Worm (Caenorhabditis elegans) whole organism, L4 larva: ENCODE data around the gene srd-74.

Experiments
- F26F4.8 ChIP-seq: fragments of 200-800 bp; sonication (Bioruptor generic); conservative IDR thresholded peaks from 2 replicates; pipeline ENCODE4 v1.3.6; 2022; ENCODE audit warnings: missing genetic modification characterization, missing compliant biosample characterization
- F37D6.2 ChIP-seq: sonication (generic microtip); optimal IDR thresholded peaks from 2 replicates; lab custom pipeline; 2016; ENCODE audit warnings: mild to moderate bottlenecking, missing genetic modification characterization, missing compliant biosample characterization
- F44E2.7 ChIP-seq: fragments of 200-800 bp; sonication (Bioruptor generic); IDR thresholded peaks from 2 replicates; pipeline ENCODE4 v2.1.2; 2022; ENCODE audit warnings: missing genetic modification characterization, missing compliant biosample characterization
- R02D3.7 ChIP-seq: fragments of 150-350 bp; sonication (generic microtip); optimal IDR thresholded peaks from 3 replicates; lab custom pipeline; 2014; ENCODE audit warnings: missing biosample characterization, missing genetic modification characterization
- T26A8.4 ChIP-seq: fragments of 200-800 bp; sonication (Bioruptor generic); IDR thresholded peaks from 2 replicates; pipeline ENCODE4 v1.3.6; 2022; ENCODE audit warnings: missing genetic modification characterization, missing compliant biosample characterization
- Y105C5A.15 ChIP-seq: fragments of 200-800 bp; sonication (Bioruptor generic); IDR thresholded peaks from 2 replicates; pipeline ENCODE4 v1.3.6; 2022; ENCODE audit warnings: missing genetic modification characterization, missing compliant biosample characterization
- aha-1 ChIP-seq: fragments of 150-350 bp; peaks from one replicate; lab custom pipeline; 2014; ENCODE audit warnings: missing biosample characterization, missing genetic modification characterization
- ama-1 ChIP-seq: fragments of 150-350 bp; optimal IDR thresholded peaks from 2 replicates; lab custom pipeline; 2014; ENCODE audit warnings: inconsistent platforms, mixed read lengths
- attf-4 ChIP-seq: sonication (generic microtip); optimal IDR thresholded peaks from 3 replicates; lab custom pipeline; 2017; ENCODE audit warnings: missing biosample characterization, missing genetic modification characterization
- ceh-44 ChIP-seq: fragments of 200-800 bp; sonication (Bioruptor generic); IDR thresholded peaks from 2 replicates; pipeline ENCODE4 v1.3.6; 2022; ENCODE audit warnings: missing genetic modification reagents, missing genetic modification characterization, missing compliant biosample characterization
- ceh-82 ChIP-seq: sonication (generic microtip); optimal IDR thresholded peaks from 2 replicates; lab custom pipeline; 2017; ENCODE audit warnings: missing biosample characterization, missing genetic modification characterization
- ces-1 ChIP-seq: fragments of 150-350 bp; sonication (generic microtip); optimal IDR thresholded peaks from 4 replicates; lab custom pipeline; 2014; ENCODE audit warnings: missing biosample characterization, missing genetic modification reagents, missing genetic modification characterization
- ctbp-1 ChIP-seq: fragments of 200-800 bp; sonication (Bioruptor generic); IDR thresholded peaks from 2 replicates; pipeline ENCODE4 v1.3.6; 2022; ENCODE audit warnings: missing genetic modification reagents, missing genetic modification characterization, missing compliant biosample characterization
- daf-12 ChIP-seq: fragments of 150-350 bp; optimal IDR thresholded peaks from 2 replicates; lab custom pipeline; 2014; ENCODE audit warnings: missing biosample characterization, missing genetic modification reagents, missing genetic modification characterization
- daf-19 ChIP-seq: fragments of 200-800 bp; sonication (Bioruptor generic); conservative IDR thresholded peaks from 2 replicates; pipeline ENCODE4 v1.3.6; 2022; ENCODE audit warnings: missing genetic modification characterization, missing compliant biosample characterization
- daf-8 ChIP-seq: fragments of 200-800 bp; sonication (Bioruptor generic); IDR thresholded peaks from 2 replicates; pipeline ENCODE4 v1.3.6; 2022; ENCODE audit warnings: missing genetic modification characterization, missing compliant biosample characterization
- dmd-6 ChIP-seq: fragments of 200-800 bp; sonication (Bioruptor generic); IDR thresholded peaks from 2 replicates; pipeline ENCODE4 v1.3.6; 2022; ENCODE audit warnings: missing genetic modification reagents, missing genetic modification characterization, missing compliant biosample characterization
- dpl-1 ChIP-seq: fragments of 150-350 bp; optimal IDR thresholded peaks from 2 replicates; lab custom pipeline; 2014; ENCODE audit warnings: missing biosample characterization, missing genetic modification reagents, missing genetic modification characterization
- hif-1 ChIP-seq, 2 experiments: sonication (generic microtip); optimal IDR thresholded peaks; 2 replicates each; lab custom pipeline; 2016 to 2017; ENCODE audit warnings: missing compliant biosample characterization in 2 of 2, missing genetic modification characterization in 2 of 2, missing genetic modification reagents in 2 of 2, missing genotype in 2 of 2, mild to moderate bottlenecking in 1 of 2
- hlh-11 ChIP-seq: fragments of 200-800 bp; sonication (Bioruptor generic); optimal IDR thresholded peaks from 2 replicates; lab custom pipeline; 2018; ENCODE audit warnings: mild to moderate bottlenecking, missing genetic modification characterization, missing compliant biosample characterization
- hmg-1.1 ChIP-seq: fragments of 200-800 bp; sonication (Bioruptor generic); IDR thresholded peaks from 2 replicates; pipeline ENCODE4 v1.3.6; 2022; ENCODE audit warnings: missing genetic modification reagents, missing genetic modification characterization, missing compliant biosample characterization
- lin-29 ChIP-seq: fragments of 200-800 bp; sonication (Bioruptor generic); IDR thresholded peaks from 2 replicates; pipeline ENCODE4 v1.3.6; 2022; ENCODE audit warnings: missing genetic modification reagents, missing genetic modification characterization, missing compliant biosample characterization
- lin-39 ChIP-seq: fragments of 150-350 bp; optimal IDR thresholded peaks from 2 replicates; lab custom pipeline; 2014; ENCODE audit warnings: missing biosample characterization, missing genetic modification reagents, missing genetic modification characterization
- mdl-1 ChIP-seq, 2 experiments: fragments of 150-350 bp in 1 of 2; sonication (generic microtip) in 1 of 2; optimal IDR thresholded peaks; 2 replicates each; lab custom pipeline; 2014 to 2017; ENCODE audit warnings: missing biosample characterization in 2 of 2, missing genetic modification characterization in 2 of 2
- mep-1 ChIP-seq: fragments of 150-350 bp; sonication (generic microtip); optimal IDR thresholded peaks from 3 replicates; lab custom pipeline; 2014; ENCODE audit warnings: missing biosample characterization, missing genetic modification characterization
- mes-2 ChIP-seq: sonication (generic microtip); optimal IDR thresholded peaks from 2 replicates; lab custom pipeline; 2016; ENCODE audit warnings: missing genotype, mild to moderate bottlenecking, missing genetic modification characterization, missing compliant biosample characterization; ENCODE audit not compliant: poor library complexity, severe bottlenecking
- mxl-3 ChIP-seq: fragments of 200-800 bp; sonication (Bioruptor generic); optimal IDR thresholded peaks from 2 replicates; lab custom pipeline; 2018; ENCODE audit warnings: mild to moderate bottlenecking, missing genetic modification characterization, missing compliant biosample characterization
- nhr-102 ChIP-seq: sonication (generic microtip); optimal IDR thresholded peaks from 2 replicates; lab custom pipeline; 2016; ENCODE audit warnings: mild to moderate bottlenecking, missing genetic modification characterization, moderate library complexity, missing compliant biosample characterization
- nhr-111 ChIP-seq: fragments of 200-800 bp; sonication (Bioruptor generic); optimal IDR thresholded peaks from 2 replicates; lab custom pipeline; 2018; ENCODE audit warnings: mild to moderate bottlenecking, missing genetic modification characterization, missing compliant biosample characterization
- nhr-237 ChIP-seq: sonication (generic microtip); optimal IDR thresholded peaks from 2 replicates; lab custom pipeline; 2017; ENCODE audit warnings: missing biosample characterization, missing genetic modification characterization
- nhr-25 ChIP-seq: sonication (generic microtip); optimal IDR thresholded peaks from 2 replicates; lab custom pipeline; 2017; ENCODE audit warnings: missing genetic modification characterization, mild to moderate bottlenecking, missing compliant biosample characterization, antibody characterized with exemption, moderate library complexity, borderline replicate concordance; ENCODE audit not compliant: insufficient read depth
- nhr-28 ChIP-seq: fragments of 150-350 bp; optimal IDR thresholded peaks from 2 replicates; lab custom pipeline; 2014; ENCODE audit warnings: missing biosample characterization, missing genetic modification characterization
- nhr-41 ChIP-seq: fragments of 200-800 bp; sonication (Bioruptor generic); IDR thresholded peaks from 2 replicates; pipeline ENCODE4 v1.3.6; 2022; ENCODE audit warnings: missing genetic modification reagents, missing genetic modification characterization, missing compliant biosample characterization
- pha-4 ChIP-seq, 2 experiments: fragments of 150-350 bp in 1 of 2; fragments of 200-800 bp in 1 of 2; sonication (Bioruptor generic) in 1 of 2; IDR thresholded peaks in 1 of 2; optimal IDR thresholded peaks in 1 of 2; 2 replicates each; pipeline versions ENCODE4 v1.3.6 to Lab custom; 2014 to 2022; ENCODE audit warnings: missing genetic modification characterization in 2 of 2, missing genetic modification reagents in 2 of 2, missing biosample characterization in 1 of 2, missing compliant biosample characterization in 1 of 2
- skn-1 ChIP-seq: fragments of 150-350 bp; optimal IDR thresholded peaks from 2 replicates; lab custom pipeline; 2014; ENCODE audit warnings: missing biosample characterization, missing genetic modification characterization
- spr-3 ChIP-seq: fragments of 200-800 bp; sonication (Bioruptor generic); optimal IDR thresholded peaks from 2 replicates; lab custom pipeline; 2018; ENCODE audit warnings: mild to moderate bottlenecking, missing genetic modification characterization, missing compliant biosample characterization
- tag-97 ChIP-seq: fragments of 200-800 bp; sonication (Bioruptor generic); IDR thresholded peaks from 2 replicates; pipeline ENCODE4 v1.3.6; 2022; ENCODE audit warnings: missing genetic modification characterization, missing compliant biosample characterization
- unc-130 ChIP-seq: sonication (generic microtip); optimal IDR thresholded peaks from 2 replicates; lab custom pipeline; 2016; ENCODE audit warnings: missing genetic modification reagents, missing genetic modification characterization, missing compliant biosample characterization
- unc-39 ChIP-seq: sonication (generic microtip); optimal IDR thresholded peaks from 2 replicates; lab custom pipeline; 2017; ENCODE audit warnings: missing biosample characterization, missing genetic modification characterization
- unc-62 ChIP-seq, 3 experiments: fragments of 150-350 bp in 1 of 3; sonication (generic microtip); optimal IDR thresholded peaks in 2 of 3; peaks in 1 of 3; 1 replicate in 1 of 3; 2 replicates in 2 of 3; lab custom pipeline; 2014 to 2017; ENCODE audit warnings: missing biosample characterization in 3 of 3, missing genetic modification characterization in 3 of 3, missing genetic modification reagents in 3 of 3, missing genotype in 1 of 3
- zag-1 ChIP-seq: fragments of 150-350 bp; optimal IDR thresholded peaks from 2 replicates; lab custom pipeline; 2014; ENCODE audit warnings: missing biosample characterization, missing genetic modification characterization
- zfp-3 ChIP-seq: fragments of 200-800 bp; sonication (Bioruptor generic); conservative IDR thresholded peaks from 2 replicates; pipeline ENCODE4 v1.3.6; 2022; ENCODE audit warnings: missing genetic modification reagents, missing genetic modification characterization, missing compliant biosample characterization
- zip-11 ChIP-seq: fragments of 200-800 bp; sonication (Bioruptor generic); IDR thresholded peaks from 2 replicates; pipeline ENCODE4 v1.3.6; 2022; ENCODE audit warnings: missing genetic modification characterization, missing compliant biosample characterization

srd-74 gene

DNA sequence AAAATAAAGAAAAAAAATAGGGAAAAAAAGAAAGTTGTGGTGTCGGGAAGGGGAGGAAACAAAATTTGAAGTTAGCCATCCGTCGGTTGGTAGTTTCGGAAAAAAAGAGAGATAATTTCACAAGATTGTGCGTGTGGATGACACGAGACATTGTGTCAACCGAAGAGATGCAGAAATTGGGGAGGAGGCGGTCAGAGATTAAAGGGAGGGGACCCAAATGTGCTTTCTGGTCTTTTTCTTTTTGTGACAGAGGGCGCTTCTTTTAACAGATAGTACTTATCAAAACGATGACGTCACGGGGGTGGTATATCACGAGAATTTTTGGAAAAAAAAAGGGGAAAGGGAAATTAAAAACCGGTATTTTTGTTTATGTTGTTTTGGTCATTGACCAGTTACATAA, 43.4 kb upstream of the srd-74 start (continued):
- TF ChIP-seq T26A8.4 (GFP tag; lab: Robert Waterston, UW) (no peak), Y105C5A.15 (GFP tag; lab: Robert Waterston, UW) (no peak), mxl-3 (no peak), dmd-6 (GFP tag; lab: Robert Waterston, UW) (peak; percentile 36), ama-1 (lab: Kevin White, UChicago) (no peak), hmg-1.1 (GFP tag; lab: Robert Waterston, UW) (no peak), spr-3 (GFP tag; lab: Kevin White, UChicago) (no peak), daf-19 (GFP tag; lab: Robert Waterston, UW) (no peak), daf-12 (no peak), nhr-237 (no peak), ctbp-1 (GFP tag; lab: Robert Waterston, UW) (0 out of 2 replicates have a peak, but pooled peaks have one; percentile 36), nhr-111 (GFP tag; lab: Kevin White, UChicago) (no peak), attf-4 (tag; lab: Kevin White, UChicago) (no peak), mes-2 (tag; lab: Kevin White, UChicago) (no peak), ceh-44 (GFP tag; lab: Robert Waterston, UW) (no peak), F37D6.2 (tag; lab: Kevin White, UChicago) (no peak), lin-39 (tag; lab: Kevin White, UChicago) (peak; percentile 42), aha-1 (tag; lab: Kevin White, UChicago) (peak; percentile 59), nhr-28 (tag; lab: Kevin White, UChicago) (peak; percentile 25), mep-1 (tag; lab: Kevin White, UChicago) (peak; percentile 30)

DNA sequence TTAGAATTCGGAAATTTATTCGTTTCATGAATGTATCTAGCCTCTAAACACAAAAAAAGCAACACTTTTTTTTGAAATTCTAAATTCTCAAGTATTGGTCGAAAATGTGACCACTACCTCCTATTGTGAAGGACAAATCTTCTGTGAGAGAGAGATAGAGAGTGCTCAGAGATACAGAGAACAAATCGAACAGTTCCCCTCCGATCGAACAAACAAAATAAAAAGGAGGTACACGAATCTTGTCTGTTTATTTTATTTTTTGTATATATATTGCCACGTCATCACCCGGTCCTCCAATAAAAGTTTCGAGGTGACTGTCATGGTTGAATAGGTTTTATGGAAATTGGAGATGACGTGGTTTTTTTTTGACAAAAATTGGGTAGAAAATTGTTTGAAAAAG, 41.0 kb upstream of the srd-74 start:
- TF ChIP-seq dpl-1 (GFP tag; lab: Kevin White, UChicago) (peak; percentile 3), hmg-1.1 (GFP tag; lab: Robert Waterston, UW) (no peak), aha-1 (tag; lab: Kevin White, UChicago) (peak; percentile 46), unc-39 (tag; lab: Kevin White, UChicago) (no peak), zip-11 (no peak), pha-4 (GFP tag; IDR thresholded peaks at IDR 0.05; lab: Robert Waterston, UW) (no peak), pha-4 (tag; optimal IDR thresholded peaks at IDR 0.05; lab: Kevin White, UChicago) (peak; percentile 71)

DNA sequence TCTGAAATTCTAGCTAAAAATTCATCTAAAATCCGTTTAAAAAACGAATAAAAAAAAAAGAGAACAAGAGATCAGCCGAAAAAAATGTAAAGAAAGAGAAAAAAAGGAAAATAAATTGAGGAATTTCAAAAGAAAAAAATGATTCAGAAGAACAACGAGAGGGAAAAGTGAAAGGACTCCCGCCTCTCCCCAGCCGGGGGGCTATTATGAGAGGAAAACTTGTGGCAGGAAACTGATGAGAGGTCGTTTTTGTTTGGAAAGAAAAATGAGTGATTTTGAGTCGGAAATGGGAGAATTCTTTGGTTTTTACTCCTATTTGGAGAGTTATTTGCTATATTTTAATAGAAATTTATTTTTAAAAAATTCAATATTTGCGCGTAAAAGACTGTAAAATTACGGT, 39.7 kb upstream of the srd-74 start:
- TF ChIP-seq pha-4 (GFP tag; IDR thresholded peaks at IDR 0.05; lab: Robert Waterston, UW) (no peak), pha-4 (tag; optimal IDR thresholded peaks at IDR 0.05; lab: Kevin White, UChicago) (no peak), nhr-25 (tag; lab: Kevin White, UChicago) (no peak), unc-130 (GFP tag; lab: Kevin White, UChicago) (no peak), nhr-41 (no peak), hif-1 (tag; optimal IDR thresholded peaks at IDR 0.05; lab: Kevin White, UChicago) (no peak), mdl-1 (tag; optimal IDR thresholded peaks at IDR 0.05; lab: Kevin White, UChicago) (no peak), spr-3 (GFP tag; lab: Kevin White, UChicago) (no peak), ceh-82 (tag; lab: Kevin White, UChicago) (no peak), tag-97 (GFP tag; lab: Robert Waterston, UW) (no peak), mes-2 (tag; lab: Kevin White, UChicago) (no peak), dmd-6 (GFP tag; lab: Robert Waterston, UW) (no peak), hlh-11 (tag; lab: Kevin White, UChicago) (no peak)

DNA sequence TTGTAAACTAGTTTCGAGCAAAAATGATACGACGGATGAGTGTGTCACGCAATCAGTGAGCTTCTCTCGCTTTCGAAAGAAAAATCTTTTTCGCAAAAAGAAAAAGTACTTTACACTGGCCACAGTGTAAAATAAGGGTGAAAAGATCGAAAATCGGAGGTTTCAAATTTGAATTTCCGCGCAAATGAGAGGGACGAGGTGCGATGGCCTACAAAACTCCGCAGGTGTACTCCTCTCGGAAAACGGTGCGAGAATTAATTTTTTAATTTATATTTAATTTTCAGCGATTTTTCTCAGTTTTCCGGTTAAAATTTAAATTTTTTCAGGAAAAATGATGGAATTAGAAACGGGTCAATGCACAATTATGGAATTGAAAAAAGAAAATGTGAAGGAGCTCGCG, 35.2 kb upstream of the srd-74 start, which contains the start of gene mrt-2:
Gene mrt-2 (plus strand): TSS at position 49 of the 400 bp plus-strand sequence.
- TF ChIP-seq ctbp-1 (GFP tag; lab: Robert Waterston, UW) (no peak), lin-29 (GFP tag; lab: Robert Waterston, UW) (no peak), tag-97 (GFP tag; lab: Robert Waterston, UW) (no peak), nhr-237 (no peak), skn-1 (tag; lab: Kevin White, UChicago) (no peak), aha-1 (tag; lab: Kevin White, UChicago) (no peak), lin-39 (tag; lab: Kevin White, UChicago) (no peak), F26F4.8 (GFP tag; lab: Robert Waterston, UW) (no peak), ces-1 (GFP tag; lab: Kevin White, UChicago) (no peak), daf-8 (GFP tag; lab: Robert Waterston, UW) (no peak), zag-1 (tag; lab: Kevin White, UChicago) (no peak), nhr-102 (tag; lab: Kevin White, UChicago) (peak; percentile 49), ceh-82 (tag; lab: Kevin White, UChicago) (no peak), spr-3 (GFP tag; lab: Kevin White, UChicago) (no peak), nhr-28 (tag; lab: Kevin White, UChicago) (peak; percentile 24), F44E2.7 (GFP tag; lab: Robert Waterston, UW) (no peak), zfp-3 (GFP tag; lab: Robert Waterston, UW) (no peak), R02D3.7 (tag; lab: Kevin White, UChicago) (no peak), attf-4 (tag; lab: Kevin White, UChicago) (no peak), unc-62 (GFP tag; optimal IDR thresholded peaks at IDR 0.05 in 1 of 2; lab: Kevin White, UChicago) (no peak), unc-62 (tag; optimal IDR thresholded peaks at IDR 0.05; lab: Kevin White, UChicago) (no peak)
